Worm (Caenorhabditis elegans): Measurements from ENCODE around the gene rfs-1.

rfs-1 gene

ce11 chrIII:8201117-8201516, 25.2 kb upstream of the rfs-1 start, which contains the start of gene unc-36:
Gene unc-36 (minus strand): TSS chrIII:8201217.
- TF ChIP-seq ets-7 (tag; optimal IDR thresholded peaks at IDR 0.05) (no peak), tra-4 (tag; optimal IDR thresholded peaks at IDR 0.05) (no peak), tbx-11 (GFP tag; IDR thresholded peaks at IDR 0.05) (no peak), flt-1 (GFP tag; IDR thresholded peaks at IDR 0.05) (no peak)

ce11 chrIII:8201760-8202159, 24.5 kb upstream of the rfs-1 start:
- TF ChIP-seq ceh-13 (GFP tag; optimal IDR thresholded peaks at IDR 0.05) = no peak
- peak; percentile 0 for TF ChIP-seq ceh-36 (tag; optimal IDR thresholded peaks at IDR 0.05)

- TF ChIP-seq aly-1 (tag; optimal IDR thresholded peaks at IDR 0.05) (no peak), hnd-1 (tag; optimal IDR thresholded peaks at IDR 0.05) (no peak), ets-7 (tag; optimal IDR thresholded peaks at IDR 0.05) (no peak), tbx-37 (GFP tag; conservative IDR thresholded peaks at IDR 0.05) (no peak), sea-1 (GFP tag; conservative IDR thresholded peaks at IDR 0.05) (no peak), flt-1 (GFP tag; IDR thresholded peaks at IDR 0.05) (no peak), B0310.2 (tag; optimal IDR thresholded peaks at IDR 0.05) (no peak), ama-1 (optimal IDR thresholded peaks at IDR 0.05) (no peak)
Measured at ce11 chrIII:8202754-8203153, 23.5 kb upstream of the rfs-1 start, which contains the start of gene snb-5. Gene snb-5 (plus strand): TSS chrIII:8203054.

- TF ChIP-seq ets-7 (tag; optimal IDR thresholded peaks at IDR 0.05) (no peak), tra-4 (tag; optimal IDR thresholded peaks at IDR 0.05) (no peak), aly-1 (tag; optimal IDR thresholded peaks at IDR 0.05) (no peak), tbx-37 (GFP tag; conservative IDR thresholded peaks at IDR 0.05) (no peak), sea-1 (GFP tag; conservative IDR thresholded peaks at IDR 0.05) (no peak), ama-1 (optimal IDR thresholded peaks at IDR 0.05) (no peak), hmg-4 (GFP tag; optimal IDR thresholded peaks at IDR 0.05) (no peak), flt-1 (GFP tag; IDR thresholded peaks at IDR 0.05) (no peak)
Measured at ce11 chrIII:8209775-8210174, 16.5 kb upstream of the rfs-1 start, which contains the start of gene C30A5.10. Gene C30A5.10 (minus strand): TSS chrIII:8209875.

ce11 chrIII:8211562-8211961, 14.7 kb upstream of the rfs-1 start:
- TF ChIP-seq ceh-13 (GFP tag; optimal IDR thresholded peaks at IDR 0.05) = no peak
- no peak for TF ChIP-seq pes-1 (GFP tag; IDR thresholded peaks at IDR 0.05)
- no peak for TF ChIP-seq tra-4 (tag; optimal IDR thresholded peaks at IDR 0.05)
- no peak for TF ChIP-seq hnd-1 (tag; optimal IDR thresholded peaks at IDR 0.05)
- no peak for TF ChIP-seq hmg-4 (GFP tag; optimal IDR thresholded peaks at IDR 0.05)
- TF ChIP-seq tbx-37 (GFP tag; conservative IDR thresholded peaks at IDR 0.05) = no peak
- no peak for TF ChIP-seq ets-7 (tag; optimal IDR thresholded peaks at IDR 0.05)
- TF ChIP-seq ama-1 (optimal IDR thresholded peaks at IDR 0.05) = no peak
- TF ChIP-seq sea-1 (GFP tag; conservative IDR thresholded peaks at IDR 0.05) = no peak
- TF ChIP-seq tbx-11 (GFP tag; IDR thresholded peaks at IDR 0.05) = no peak
- TF ChIP-seq aly-1 (tag; optimal IDR thresholded peaks at IDR 0.05) = no peak
- no peak for TF ChIP-seq hmbx-1 (tag; optimal IDR thresholded peaks at IDR 0.05)
- TF ChIP-seq flt-1 (GFP tag; IDR thresholded peaks at IDR 0.05) = no peak
- TF ChIP-seq F13C5.2 (tag; optimal IDR thresholded peaks at IDR 0.05) = no peak

ce11 chrIII:8216224-8216623, 10.1 kb upstream of the rfs-1 start, which contains the start of gene unc-86:
Gene unc-86 (minus strand): TSS chrIII:8216336.
- no peak for TF ChIP-seq ama-1 (optimal IDR thresholded peaks at IDR 0.05)
- TF ChIP-seq ceh-13 (GFP tag; optimal IDR thresholded peaks at IDR 0.05) = no peak
- TF ChIP-seq hnd-1 (tag; optimal IDR thresholded peaks at IDR 0.05) = no peak
- TF ChIP-seq tra-4 (tag; optimal IDR thresholded peaks at IDR 0.05) = no peak
- no peak for TF ChIP-seq sea-1 (GFP tag; conservative IDR thresholded peaks at IDR 0.05)
- no peak for TF ChIP-seq flt-1 (GFP tag; IDR thresholded peaks at IDR 0.05)
- TF ChIP-seq B0310.2 (tag; optimal IDR thresholded peaks at IDR 0.05) = no peak
- no peak for TF ChIP-seq aly-1 (tag; optimal IDR thresholded peaks at IDR 0.05)
- no peak for TF ChIP-seq scrt-1 (GFP tag; IDR thresholded peaks at IDR 0.05)

- TF ChIP-seq pes-1 (GFP tag; IDR thresholded peaks at IDR 0.05) (no peak), ets-7 (tag; optimal IDR thresholded peaks at IDR 0.05) (no peak), B0310.2 (tag; optimal IDR thresholded peaks at IDR 0.05) (no peak), tbx-11 (GFP tag; IDR thresholded peaks at IDR 0.05) (no peak), scrt-1 (GFP tag; IDR thresholded peaks at IDR 0.05) (no peak), hmg-4 (GFP tag; optimal IDR thresholded peaks at IDR 0.05) (no peak), flt-1 (GFP tag; IDR thresholded peaks at IDR 0.05) (no peak)
Measured at ce11 chrIII:8217919-8218318, 8.4 kb upstream of the rfs-1 start, which contains the start of gene C30A5.16. Gene C30A5.16 (plus strand): TSS chrIII:8218219.

ce11 chrIII:8220081-8220480, 6.2 kb upstream of the rfs-1 start:
- TF ChIP-seq hmbx-1 (tag; optimal IDR thresholded peaks at IDR 0.05) (no peak), tbx-11 (GFP tag; IDR thresholded peaks at IDR 0.05) (no peak), tra-4 (tag; optimal IDR thresholded peaks at IDR 0.05) (no peak), sea-1 (GFP tag; conservative IDR thresholded peaks at IDR 0.05) (no peak), pes-1 (GFP tag; IDR thresholded peaks at IDR 0.05) (no peak), hmg-4 (GFP tag; optimal IDR thresholded peaks at IDR 0.05) (no peak), ama-1 (optimal IDR thresholded peaks at IDR 0.05) (no peak), ets-7 (tag; optimal IDR thresholded peaks at IDR 0.05) (no peak), hnd-1 (tag; optimal IDR thresholded peaks at IDR 0.05) (no peak), ceh-13 (GFP tag; optimal IDR thresholded peaks at IDR 0.05) (no peak), ceh-36 (tag; optimal IDR thresholded peaks at IDR 0.05) (no peak), flt-1 (GFP tag; IDR thresholded peaks at IDR 0.05) (no peak), F13C5.2 (tag; optimal IDR thresholded peaks at IDR 0.05) (no peak), tbx-37 (GFP tag; conservative IDR thresholded peaks at IDR 0.05) (no peak)

ce11 chrIII:8224769-8225168, 1.5 kb upstream of the rfs-1 start, which contains the start of gene mob-4:
Gene mob-4 (plus strand): TSS chrIII:8225097.
- TF ChIP-seq ets-7 (tag; optimal IDR thresholded peaks at IDR 0.05) = no peak
- no peak for TF ChIP-seq F13C5.2 (tag; optimal IDR thresholded peaks at IDR 0.05)
